Worm (Caenorhabditis elegans): ENCODE data around the gene C17B7.3.

C17B7.3 gene

DNA sequence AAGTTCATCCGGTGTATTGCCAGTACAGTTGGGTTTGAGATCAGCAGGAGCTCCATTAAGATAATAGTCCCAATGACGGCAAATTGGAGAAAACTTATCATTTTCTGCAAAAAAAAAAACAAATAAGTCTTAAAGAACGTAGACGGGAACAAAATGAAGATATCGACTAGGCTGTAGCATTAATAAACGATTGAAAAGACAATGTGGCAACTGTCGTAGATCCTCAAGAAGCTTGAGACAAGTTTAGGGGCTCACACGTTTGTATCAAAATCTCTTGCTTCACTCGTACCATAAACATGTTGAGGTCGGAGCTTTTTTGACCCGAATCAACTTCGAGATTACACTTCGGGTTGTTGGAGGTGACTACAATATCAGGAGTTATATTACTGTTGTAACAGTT lies 22.6 kb upstream of the C17B7.3 start, which contains the start of gene F35F10.14:
Gene F35F10.14, minus strand, starts transcription at position 101 of the 400 bp plus-strand sequence.
- TF ChIP-seq C17E4.6 (GFP tag; IDR thresholded peaks at IDR 0.05) (no peak), ztf-28 (GFP tag; IDR thresholded peaks at IDR 0.05) (0 out of 2 replicates have a peak, but pooled peaks have one; percentile 26)

DNA sequence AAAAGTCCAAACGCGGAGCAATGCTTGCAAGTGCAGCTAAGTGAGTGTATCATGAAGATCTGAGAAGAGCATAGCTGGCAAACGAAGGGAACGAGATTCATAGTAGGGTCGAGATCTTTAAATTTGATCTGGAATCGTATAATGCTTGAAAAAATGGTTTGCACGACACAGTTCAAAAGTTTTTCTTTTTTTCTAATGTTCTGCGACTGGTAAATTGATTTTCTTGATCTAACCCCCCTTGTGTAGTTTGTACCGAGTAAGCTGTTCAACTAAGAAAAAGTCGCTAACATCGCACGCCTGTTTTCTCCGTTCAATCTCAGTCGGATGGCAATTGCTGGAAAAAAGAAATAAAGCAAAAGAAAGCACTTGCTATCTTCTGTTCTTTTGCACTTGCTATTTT lies 22.2 kb upstream of the C17B7.3 start, which contains the start of gene C17B7.14:
Gene C17B7.14, minus strand, starts transcription at position 101 of the 400 bp plus-strand sequence.
- TF ChIP-seq sdz-38 (tag; optimal IDR thresholded peaks at IDR 0.05) (no peak), mel-28 (tag; optimal IDR thresholded peaks at IDR 0.05; ENCODE audit: borderline replicate concordance) (no peak), nfya-1 (tag; optimal IDR thresholded peaks at IDR 0.05; ENCODE audit: borderline replicate concordance, insufficient read depth) (no peak), F33H1.4 (GFP tag; IDR thresholded peaks at IDR 0.05) (no peak), K11D2.4 (GFP tag; IDR thresholded peaks at IDR 0.05) (no peak), ets-4 (GFP tag; optimal IDR thresholded peaks at IDR 0.05) (no peak), pha-4 (tag; optimal IDR thresholded peaks at IDR 0.05) (no peak), atf-7 (tag; optimal IDR thresholded peaks at IDR 0.05) (no peak), ztf-25 (GFP tag; IDR thresholded peaks at IDR 0.05) (no peak), cebp-1 (GFP tag; IDR thresholded peaks at IDR 0.05) (no peak), cebp-1 (tag; optimal IDR thresholded peaks at IDR 0.05) (no peak)

DNA sequence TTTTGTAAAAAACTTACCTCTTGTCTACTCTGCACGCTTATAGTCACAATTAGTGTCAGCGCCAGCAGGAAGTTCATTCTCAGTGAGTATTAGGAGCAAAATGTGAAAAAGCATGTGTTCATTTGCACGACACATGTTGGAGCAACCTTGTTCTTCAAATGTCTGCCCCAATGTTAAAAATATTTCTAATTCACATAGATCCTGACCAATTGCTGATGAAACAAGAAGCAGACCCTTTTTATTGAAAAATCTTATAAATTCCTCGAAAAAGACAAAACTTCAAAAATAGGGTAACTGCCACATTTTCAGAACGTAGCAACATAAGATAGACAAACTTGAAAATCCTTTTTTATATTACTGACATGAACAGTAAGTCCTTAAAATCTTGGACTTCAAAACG lies 18.4 kb upstream of the C17B7.3 start, which contains the start of gene C17B7.8:
Gene C17B7.8, minus strand, starts transcription at position 101 of the 400 bp plus-strand sequence.
- TF ChIP-seq snpc-3.4 (tag; optimal IDR thresholded peaks at IDR 0.05): no peak
- no peak for TF ChIP-seq mcd-1 (GFP tag; IDR thresholded peaks at IDR 0.05)
- TF ChIP-seq ccch-3 (GFP tag; optimal IDR thresholded peaks at IDR 0.05): no peak
- no peak for TF ChIP-seq aptf-2 (GFP tag; conservative IDR thresholded peaks at IDR 0.05)
- TF ChIP-seq snpc-4 (GFP tag; optimal IDR thresholded peaks at IDR 0.05): no peak
- TF ChIP-seq snpc-4 (tag; optimal IDR thresholded peaks at IDR 0.05): no peak
- TF ChIP-seq nhr-120 (GFP tag; IDR thresholded peaks at IDR 0.05): no peak
- TF ChIP-seq sea-2 (GFP tag; IDR thresholded peaks at IDR 0.05): no peak
- TF ChIP-seq K12H6.12 (tag; optimal IDR thresholded peaks at IDR 0.05): no peak
- TF ChIP-seq bed-2 (GFP tag; IDR thresholded peaks at IDR 0.05): no peak

DNA sequence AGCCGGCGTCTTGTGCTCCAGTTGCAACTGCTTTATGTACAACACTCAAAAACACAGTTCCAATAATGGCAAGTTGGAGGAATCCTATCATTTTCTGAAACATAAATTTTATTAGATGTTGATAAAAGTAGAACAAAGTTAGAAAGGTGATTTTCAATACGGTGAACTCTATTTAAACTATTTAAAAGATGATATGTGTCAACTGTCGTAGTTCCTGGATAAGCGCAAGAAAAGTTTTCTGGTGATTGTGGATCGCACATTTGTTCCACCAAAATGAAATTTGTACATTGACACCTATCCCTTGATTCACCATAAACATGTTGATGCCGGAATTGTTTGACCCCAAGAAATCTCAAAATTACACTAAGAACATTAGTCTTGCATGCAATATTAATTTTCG lies 10.6 kb upstream of the C17B7.3 start, which contains the start of gene C17B7.9:
Gene C17B7.9, minus strand, starts transcription at position 101 of the 400 bp plus-strand sequence.
- no peak for TF ChIP-seq ZK185.1 (tag; optimal IDR thresholded peaks at IDR 0.05; ENCODE audit: poor library complexity, severe bottlenecking)
- no peak for TF ChIP-seq rcor-1 (GFP tag; IDR thresholded peaks at IDR 0.05)
- TF ChIP-seq mxl-1 (tag; optimal IDR thresholded peaks at IDR 0.05): no peak
- no peak for TF ChIP-seq zfh-2 (GFP tag; conservative IDR thresholded peaks at IDR 0.05)
- no peak for TF ChIP-seq dox-1 (GFP tag; IDR thresholded peaks at IDR 0.05)
- no peak for TF ChIP-seq ekl-4 (GFP tag; IDR thresholded peaks at IDR 0.05)
- no peak for TF ChIP-seq lag-1 (GFP tag; IDR thresholded peaks at IDR 0.05)
- TF ChIP-seq ztf-3 (GFP tag; optimal IDR thresholded peaks at IDR 0.05): no peak
- TF ChIP-seq dpl-1 (GFP tag; optimal IDR thresholded peaks at IDR 0.05): no peak
- TF ChIP-seq rpc-1 (optimal IDR thresholded peaks at IDR 0.05): no peak
- TF ChIP-seq rpc-1 (tag; optimal IDR thresholded peaks at IDR 0.05): no peak

DNA sequence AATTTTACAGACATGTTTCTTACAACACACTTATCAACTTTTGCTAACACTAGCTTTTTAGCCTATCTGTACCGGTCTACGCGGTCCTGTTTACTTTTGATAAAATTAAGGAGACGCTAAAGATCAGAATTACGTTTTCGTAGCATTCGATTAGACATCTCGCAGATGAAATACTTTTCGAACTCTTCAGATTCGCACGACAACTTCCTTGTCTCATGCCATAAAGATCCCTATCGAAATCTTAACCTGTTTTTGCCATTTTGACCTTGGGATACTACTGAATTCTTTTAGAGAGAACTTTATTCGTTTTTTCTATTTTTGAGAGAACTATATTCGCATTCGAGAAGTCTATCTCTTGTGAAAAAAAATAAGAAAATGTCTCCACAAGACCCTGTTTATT lies 9.3 kb upstream of the C17B7.3 start, which contains the start of gene C17B7.5:
Gene C17B7.5, plus strand, starts transcription at position 301 of the 400 bp plus-strand sequence.
- TF ChIP-seq nhr-120 (GFP tag; IDR thresholded peaks at IDR 0.05): no peak
- TF ChIP-seq B0261.1 (tag; optimal IDR thresholded peaks at IDR 0.05): no peak
- TF ChIP-seq F37B4.10 (GFP tag; IDR thresholded peaks at IDR 0.05): no peak
- TF ChIP-seq ekl-4 (GFP tag; IDR thresholded peaks at IDR 0.05): no peak
- TF ChIP-seq hlh-26 (GFP tag; conservative IDR thresholded peaks at IDR 0.05): no peak
- TF ChIP-seq attf-5 (GFP tag; optimal IDR thresholded peaks at IDR 0.05): no peak
- TF ChIP-seq hmg-20 (GFP tag; IDR thresholded peaks at IDR 0.05): no peak
- no peak for TF ChIP-seq madf-8 (GFP tag; conservative IDR thresholded peaks at IDR 0.05)

All from whole organism, young adult.